Fruit fly (Drosophila melanogaster): ENCODE data around the gene Ir85a.

Gene Ir85a

dm6 chr3R:8808518-8808921 is 14.0 kb downstream of the Ir85a start (continued):
- no peak for TF ChIP-seq CG10565 (GFP tag; optimal IDR thresholded peaks at IDR 0.05)
- no peak for TF ChIP-seq BtbVII (GFP tag; optimal IDR thresholded peaks at IDR 0.05)
- no peak for TF ChIP-seq her (GFP tag; optimal IDR thresholded peaks at IDR 0.05)
- TF ChIP-seq CG11085 (GFP tag; IDR thresholded peaks at IDR 0.05), result no peak
- TF ChIP-seq Lpt (GFP tag; optimal IDR thresholded peaks at IDR 0.05), result no peak
- TF ChIP-seq ac (GFP tag; optimal IDR thresholded peaks at IDR 0.05), result peak; percentile 92
- peak; percentile 79 for TF ChIP-seq row (GFP tag; IDR thresholded peaks at IDR 0.05)
- TF ChIP-seq aop (GFP tag; IDR thresholded peaks at IDR 0.05), result no peak
- no peak for TF ChIP-seq gcm2 (GFP tag; optimal IDR thresholded peaks at IDR 0.05)
- peak; percentile 2 for TF ChIP-seq CG9876 (GFP tag; optimal IDR thresholded peaks at IDR 0.05)
- peak; percentile 36 to 57 for TF ChIP-seq Pdp1 (GFP tag; optimal IDR thresholded peaks at IDR 0.05)
- TF ChIP-seq CG6175 (GFP tag; IDR thresholded peaks at IDR 0.05), result no peak
- TF ChIP-seq odd (GFP tag; optimal IDR thresholded peaks at IDR 0.05), result peak; percentile 41
- TF ChIP-seq CG10274 (GFP tag; optimal IDR thresholded peaks at IDR 0.05), result peak; percentile 5
- TF ChIP-seq CG10462 (GFP tag; optimal IDR thresholded peaks at IDR 0.05), result peak; percentile 65
- peak; percentile 67 for TF ChIP-seq CG3407 (GFP tag; optimal IDR thresholded peaks at IDR 0.05)
- TF ChIP-seq slou (GFP tag; optimal IDR thresholded peaks at IDR 0.05), result peak; percentile 41
- peak; percentile 54 for TF ChIP-seq Sox102F (GFP tag; optimal IDR thresholded peaks at IDR 0.05)
- no peak for TF ChIP-seq seq (GFP tag; IDR thresholded peaks at IDR 0.05)
- peak; percentile 99 for TF ChIP-seq CG15696 (tag; optimal IDR thresholded peaks at IDR 0.05)
- TF ChIP-seq insv (GFP tag; optimal IDR thresholded peaks at IDR 0.05), result peak in 1 of 2 experiments; percentile 17
- TF ChIP-seq CG3847 (GFP tag; IDR thresholded peaks at IDR 0.05), result no peak
- TF ChIP-seq mld (GFP tag; IDR thresholded peaks at IDR 0.05; ENCODE audit: partially characterized antibody), result no peak
- TF ChIP-seq CG6254 (GFP tag; optimal IDR thresholded peaks at IDR 0.05), result peak; percentile 77
- TF ChIP-seq CG13894 (tag; optimal IDR thresholded peaks at IDR 0.05), result no peak
- peak; percentile 82 for TF ChIP-seq CG7271 (tag; optimal IDR thresholded peaks at IDR 0.05)
- peak; percentile 66 for TF ChIP-seq Max (GFP tag; optimal IDR thresholded peaks at IDR 0.05)
- no peak for TF ChIP-seq Sry-δ (GFP tag; optimal IDR thresholded peaks at IDR 0.05)
- TF ChIP-seq CG34224 (GFP tag; IDR thresholded peaks at IDR 0.05; ENCODE audit: partially characterized antibody), result no peak
- TF ChIP-seq jumu (GFP tag; optimal IDR thresholded peaks at IDR 0.05), result no peak
- no peak for TF ChIP-seq Dad (GFP tag; optimal IDR thresholded peaks at IDR 0.05)
- no peak for TF ChIP-seq pros (GFP tag; optimal IDR thresholded peaks at IDR 0.05)
- TF ChIP-seq lov (optimal IDR thresholded peaks at IDR 0.05), result no peak
- TF ChIP-seq lov (GFP tag; IDR thresholded peaks at IDR 0.05), result peak; percentile 63; the same call in 1 of the 3 replicates
- no peak for TF ChIP-seq NFAT (GFP tag; IDR thresholded peaks at IDR 0.05)
- TF ChIP-seq Atf3 (GFP tag; optimal IDR thresholded peaks at IDR 0.05), result peak; percentile 60
- TF ChIP-seq Hr78 (GFP tag; optimal IDR thresholded peaks at IDR 0.05), result peak in 1 of 2 experiments; percentile 31
- TF ChIP-seq CG4820 (GFP tag; optimal IDR thresholded peaks at IDR 0.05), result peak; percentile 73
- no peak for TF ChIP-seq Tbp (GFP tag; optimal IDR thresholded peaks at IDR 0.05)
- peak; percentile 2 for TF ChIP-seq nau (GFP tag; optimal IDR thresholded peaks at IDR 0.05)
- TF ChIP-seq ATbp (GFP tag; optimal IDR thresholded peaks at IDR 0.05), result peak; percentile 45
- TF ChIP-seq Adf1 (GFP tag; IDR thresholded peaks at IDR 0.05), result no peak
- peak; percentile 47 for TF ChIP-seq CG12104 (GFP tag; optimal IDR thresholded peaks at IDR 0.05)
- no peak for TF ChIP-seq gro (GFP tag; optimal IDR thresholded peaks at IDR 0.05)
- TF ChIP-seq pzg (GFP tag; optimal IDR thresholded peaks at IDR 0.05), result no peak
- no peak for TF ChIP-seq CG11696 (GFP tag; IDR thresholded peaks at IDR 0.05)
- peak; percentile 29 for TF ChIP-seq CG10431 (GFP tag; optimal IDR thresholded peaks at IDR 0.05)
- no peak for TF ChIP-seq sc (optimal IDR thresholded peaks at IDR 0.05)
- peak; percentile 81 for TF ChIP-seq sc (GFP tag; optimal IDR thresholded peaks at IDR 0.05)
- TF ChIP-seq CG34376 (GFP tag; optimal IDR thresholded peaks at IDR 0.05), result no peak
- no peak for TF ChIP-seq hth (optimal IDR thresholded peaks at IDR 0.05)
- TF ChIP-seq CG2678 (tag; optimal IDR thresholded peaks at IDR 0.05), result peak; percentile 77

Measured in whole organism, embryonic.